Fruit fly (Drosophila melanogaster) Kc167 (cell line): ENCODE measurements around the gene Cln3.
"Not testable (repeated sequence)": the region's sequence is repeated elsewhere in the genome, so short reads cannot be mapped to it uniquely, and the experiment has no call there.

Experiments used
- Myc ChIP-seq: fragments of >200 bp; optimal IDR thresholded peaks from 2 replicates; lab custom pipeline; 2017; ENCODE audit warnings: missing external identifiers
- Sin3A ChIP-seq: fragments of >200 bp; optimal IDR thresholded peaks from 2 replicates; lab custom pipeline; 2018; ENCODE audit warnings: missing external identifiers
- h ChIP-seq: fragments of >200 bp; optimal IDR thresholded peaks from 3 replicates; lab custom pipeline; 2018; ENCODE audit warnings: missing external identifiers
- insv ChIP-seq: fragments of >200 bp; optimal IDR thresholded peaks from 3 replicates; lab custom pipeline; 2018; ENCODE audit warnings: missing external identifiers
- psq ChIP-seq: fragments of >200 bp; optimal IDR thresholded peaks from 2 replicates; lab custom pipeline; 2017; ENCODE audit warnings: missing external identifiers
- ttk ChIP-seq: sonication (Bioruptor generic); optimal IDR thresholded peaks from 2 replicates; lab custom pipeline; 2017; ENCODE audit warnings: missing external identifiers

dm6 chr3L:17858174-17858573 lies 44.3 kb upstream of the Cln3 start, which contains the start of gene CG34002:
- not testable (repeated sequence) for TF ChIP-seq Sin3A (lab: Kevin White, UChicago); Myc (lab: Kevin White, UChicago); h (lab: Kevin White, UChicago); insv (lab: Kevin White, UChicago); ttk (lab: Kevin White, UChicago); psq
